Worm (Caenorhabditis elegans) whole organism, mixed stage, embryonic: ENCODE data around the gene C23G10.2.

ENCODE experiments used
- blmp-1 ChIP-seq: fragments of 150-350 bp; optimal IDR thresholded peaks from 2 replicates; lab custom pipeline; 2014; ENCODE audit warnings: missing biosample characterization, missing genetic modification characterization
- ceh-83 ChIP-seq: fragments of 200-800 bp; sonication (Bioruptor generic); optimal IDR thresholded peaks from 2 replicates; lab custom pipeline; 2018; ENCODE audit warnings: mild to moderate bottlenecking, missing genetic modification characterization, missing compliant biosample characterization
- lin-13 ChIP-seq: fragments of 150-350 bp; optimal IDR thresholded peaks from 2 replicates; lab custom pipeline; 2014; ENCODE audit warnings: missing biosample characterization, missing genetic modification characterization
- nhr-28 ChIP-seq: fragments of 150-350 bp; optimal IDR thresholded peaks from 2 replicates; lab custom pipeline; 2014; ENCODE audit warnings: missing biosample characterization, missing genetic modification characterization
- pha-4 ChIP-seq: fragments of 150-350 bp; optimal IDR thresholded peaks from 2 replicates; lab custom pipeline; 2018; ENCODE audit warnings: missing biosample characterization, missing genetic modification reagents, missing genetic modification characterization
- unc-62 ChIP-seq: fragments of 150-350 bp; optimal IDR thresholded peaks from 2 replicates; lab custom pipeline; 2014; ENCODE audit warnings: missing biosample characterization, missing genetic modification reagents, missing genetic modification characterization

DNA sequence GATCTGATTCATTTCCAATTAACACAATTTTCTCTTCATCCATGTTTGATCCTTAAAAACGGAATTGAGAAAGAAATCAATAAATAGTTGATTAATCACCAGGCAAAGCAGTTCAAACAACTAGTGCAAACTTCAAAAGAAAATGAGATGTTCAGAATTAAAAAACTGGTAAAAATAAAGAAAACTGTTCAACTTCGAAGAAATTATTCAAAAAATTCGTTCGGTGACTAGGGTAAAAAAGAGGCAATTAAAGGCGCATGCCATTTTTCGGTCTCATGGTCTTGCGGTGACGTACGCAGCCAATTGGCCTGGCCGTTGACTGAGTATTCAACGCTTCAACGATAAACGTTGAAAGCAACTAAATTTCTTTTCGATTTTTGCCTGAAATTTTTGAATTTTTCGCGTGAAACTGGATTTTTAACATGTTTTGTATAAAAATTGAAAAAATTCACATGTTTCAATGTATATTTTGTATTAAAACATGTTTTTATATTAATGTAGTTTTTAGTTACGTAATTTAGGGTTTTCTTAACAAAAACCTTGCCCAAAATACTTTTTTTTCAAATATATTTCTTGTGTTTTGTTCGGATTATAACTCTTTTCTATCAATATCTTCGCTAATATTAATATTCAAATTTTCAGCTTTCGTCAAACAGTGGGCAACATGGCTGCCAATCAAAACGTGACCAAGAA is 1.6 kb upstream of the C23G10.2 start, which contains the start of the genes sna-3 and rps-3:
- peak; percentile 14 for TF ChIP-seq unc-62
- no peak for TF ChIP-seq nhr-28 (tag; lab: Kevin White, UChicago)
- peak; percentile 32 for TF ChIP-seq pha-4
- TF ChIP-seq lin-13 (tag; lab: Kevin White, UChicago), result peak; percentile 75
- TF ChIP-seq ceh-83 (GFP tag; lab: Kevin White, UChicago), result no peak
- TF ChIP-seq blmp-1 (tag; lab: Kevin White, UChicago), result no peak
